Worm (Caenorhabditis elegans) whole organism, late embryonic: ENCODE measurements around the gene ham-3.

Experiments used
- ceh-18 ChIP-seq: sonication (generic microtip); optimal IDR thresholded peaks from 2 replicates; lab custom pipeline; 2016; ENCODE audit warnings: missing genetic modification characterization, missing compliant biosample characterization
- ceh-19 ChIP-seq: fragments of 200-800 bp; sonication (Bioruptor generic); optimal IDR thresholded peaks from 2 replicates; lab custom pipeline; 2018; ENCODE audit warnings: mild to moderate bottlenecking, missing genetic modification characterization, missing compliant biosample characterization
- ceh-22 ChIP-seq: sonication (generic microtip); optimal IDR thresholded peaks from 2 replicates; lab custom pipeline; 2017; ENCODE audit warnings: missing biosample characterization, missing genetic modification characterization
- ceh-24 ChIP-seq: sonication (generic microtip); optimal IDR thresholded peaks from 2 replicates; lab custom pipeline; 2016; ENCODE audit warnings: mild to moderate bottlenecking, missing genetic modification characterization, missing compliant biosample characterization
- ceh-31 ChIP-seq: sonication (generic microtip); optimal IDR thresholded peaks from 2 replicates; lab custom pipeline; 2016; ENCODE audit warnings: missing genetic modification characterization, missing compliant biosample characterization
- ceh-45 ChIP-seq: fragments of 200-800 bp; sonication (Bioruptor generic); IDR thresholded peaks from 2 replicates; pipeline ENCODE4 v1.3.6; 2022; ENCODE audit warnings: missing genetic modification reagents, missing genetic modification characterization, missing compliant biosample characterization
- ceh-48 ChIP-seq: sonication (generic microtip); optimal IDR thresholded peaks from 2 replicates; lab custom pipeline; 2016; ENCODE audit warnings: missing genetic modification characterization, inconsistent platforms, missing compliant biosample characterization
- ceh-6 ChIP-seq: fragments of 200-800 bp; sonication (Bioruptor generic); optimal IDR thresholded peaks from 2 replicates; lab custom pipeline; 2018; ENCODE audit warnings: mild to moderate bottlenecking, missing genetic modification characterization, missing compliant biosample characterization
- che-1 ChIP-seq: sonication (generic microtip); optimal IDR thresholded peaks from 2 replicates; lab custom pipeline; 2016; ENCODE audit warnings: mild to moderate bottlenecking, missing genetic modification characterization, missing compliant biosample characterization
- dve-1 ChIP-seq: sonication (generic microtip); optimal IDR thresholded peaks from 2 replicates; lab custom pipeline; 2017; ENCODE audit warnings: antibody characterized with exemption, mild to moderate bottlenecking, missing genetic modification characterization, missing compliant biosample characterization
- elt-2 ChIP-seq: sonication (generic microtip); optimal IDR thresholded peaks from 2 replicates; lab custom pipeline; 2016; ENCODE audit warnings: missing genetic modification reagents, missing genetic modification characterization, missing compliant biosample characterization
- ets-4 ChIP-seq: sonication (generic microtip); optimal IDR thresholded peaks from 2 replicates; lab custom pipeline; 2016; ENCODE audit warnings: missing genetic modification characterization, missing compliant biosample characterization
- fkh-10 ChIP-seq: fragments of 150-350 bp; optimal IDR thresholded peaks from 2 replicates; lab custom pipeline; 2014; ENCODE audit warnings: missing biosample characterization, missing genetic modification reagents, missing genetic modification characterization
- hlh-30 ChIP-seq: sonication (generic microtip); optimal IDR thresholded peaks from 2 replicates; lab custom pipeline; 2017; ENCODE audit warnings: antibody characterized with exemption, missing genetic modification characterization, missing compliant biosample characterization; ENCODE audit not compliant: insufficient read depth
- hlh-6 ChIP-seq: sonication (generic microtip); optimal IDR thresholded peaks from 2 replicates; lab custom pipeline; 2016; ENCODE audit warnings: missing genotype, missing genetic modification characterization, missing compliant biosample characterization
- lin-11 ChIP-seq: fragments of 200-800 bp; sonication (Bioruptor generic); optimal IDR thresholded peaks from 2 replicates; lab custom pipeline; 2018; ENCODE audit warnings: mild to moderate bottlenecking, missing genetic modification characterization, missing compliant biosample characterization
- nfya-1 ChIP-seq: sonication (generic microtip); optimal IDR thresholded peaks from 2 replicates; lab custom pipeline; 2017; ENCODE audit warnings: missing genetic modification characterization, mild to moderate bottlenecking, missing compliant biosample characterization, antibody characterized with exemption, moderate library complexity
- nhr-232 ChIP-seq: sonication (generic microtip); optimal IDR thresholded peaks from 2 replicates; lab custom pipeline; 2016; ENCODE audit warnings: missing genetic modification characterization, missing compliant biosample characterization
- npax-4 ChIP-seq: sonication (generic microtip); optimal IDR thresholded peaks from 2 replicates; lab custom pipeline; 2016; ENCODE audit warnings: missing genetic modification characterization, missing compliant biosample characterization
- odd-2 ChIP-seq: sonication (generic microtip); optimal IDR thresholded peaks from 2 replicates; lab custom pipeline; 2017; ENCODE audit warnings: antibody characterized with exemption, mild to moderate bottlenecking, missing genetic modification characterization, missing compliant biosample characterization
- pag-3 ChIP-seq: sonication (generic microtip); optimal IDR thresholded peaks from 2 replicates; lab custom pipeline; 2016; ENCODE audit warnings: missing compliant biosample characterization, missing genetic modification characterization, borderline replicate concordance
- pha-2 ChIP-seq: sonication (generic microtip); optimal IDR thresholded peaks from 2 replicates; lab custom pipeline; 2017; ENCODE audit warnings: mild to moderate bottlenecking, missing genetic modification characterization, missing compliant biosample characterization
- pha-4 ChIP-seq: fragments of 150-350 bp; optimal IDR thresholded peaks from 2 replicates; lab custom pipeline; 2018; ENCODE audit warnings: missing biosample characterization, missing genetic modification reagents, missing genetic modification characterization
- pqm-1 ChIP-seq: sonication (generic microtip); optimal IDR thresholded peaks from 2 replicates; lab custom pipeline; 2016; ENCODE audit warnings: missing genetic modification characterization, missing compliant biosample characterization
- rnt-1 ChIP-seq: sonication (generic microtip); optimal IDR thresholded peaks from 2 replicates; lab custom pipeline; 2016; ENCODE audit warnings: missing genetic modification characterization, missing compliant biosample characterization
- syd-9 ChIP-seq: sonication (generic microtip); optimal IDR thresholded peaks from 2 replicates; lab custom pipeline; 2016; ENCODE audit warnings: mild to moderate bottlenecking, missing genetic modification characterization, moderate library complexity, missing compliant biosample characterization
- ttx-3 ChIP-seq: sonication (generic microtip); optimal IDR thresholded peaks from 2 replicates; lab custom pipeline; 2016; ENCODE audit warnings: missing genetic modification reagents, missing genetic modification characterization, missing compliant biosample characterization
- unc-42 ChIP-seq: sonication (generic microtip); optimal IDR thresholded peaks from 2 replicates; lab custom pipeline; 2016; ENCODE audit warnings: missing genotype, missing genetic modification characterization, missing compliant biosample characterization
- zip-5 ChIP-seq: sonication (generic microtip); optimal IDR thresholded peaks from 2 replicates; lab custom pipeline; 2016; ENCODE audit warnings: missing genetic modification characterization, missing compliant biosample characterization

The ham-3 gene

ce11 chrIII:10120076-10120831 is at the start of gene ham-3, which contains the start of gene gtf-2H3:
ham-3 (plus strand) TSS chrIII:10120781.
gtf-2H3 (minus strand) TSS chrIII:10120148.
- no peak for TF ChIP-seq ttx-3 (tag; lab: Kevin White, UChicago)
- peak; percentile 28 for TF ChIP-seq ceh-31 (tag; lab: Kevin White, UChicago)
- TF ChIP-seq elt-2 (tag; lab: Kevin White, UChicago) = no peak
- no peak for TF ChIP-seq ets-4 (tag; lab: Kevin White, UChicago)
- TF ChIP-seq dve-1 (tag; lab: Kevin White, UChicago) = no peak
- peak; percentile 90 for TF ChIP-seq ceh-48
- TF ChIP-seq unc-42 (tag; lab: Kevin White, UChicago) = peak; percentile 16
- no peak for TF ChIP-seq ceh-18 (tag; lab: Kevin White, UChicago)
- no peak for TF ChIP-seq che-1 (tag; lab: Kevin White, UChicago)

ce11 chrIII:10076042-10076441 is 44.5 kb upstream of the ham-3 start:
- TF ChIP-seq hlh-30 (no peak), nfya-1 (tag; lab: Kevin White, UChicago) (peak; percentile 87)

- TF ChIP-seq ceh-19 (GFP tag; lab: Kevin White, UChicago) (no peak), syd-9 (tag; lab: Kevin White, UChicago) (no peak), odd-2 (no peak), fkh-10 (GFP tag; lab: Kevin White, UChicago) (no peak)
Observed at ce11 chrIII:10078151-10078550, 42.4 kb upstream of the ham-3 start, which contains the start of gene T16G12.9. T16G12.9 (minus strand) TSS chrIII:10078251.

ce11 chrIII:10078784-10079183 is 41.8 kb upstream of the ham-3 start:
- TF ChIP-seq lin-11 (tag; lab: Kevin White, UChicago) (no peak), nhr-232 (tag; lab: Kevin White, UChicago) (no peak), rnt-1 (tag; lab: Kevin White, UChicago) (no peak), ceh-6 (GFP tag; lab: Kevin White, UChicago) (no peak)

- no peak for TF ChIP-seq ceh-24
- no peak for TF ChIP-seq zip-5
- no peak for TF ChIP-seq pha-2 (tag; lab: Kevin White, UChicago)
- TF ChIP-seq dve-1 (tag; lab: Kevin White, UChicago) = no peak
- TF ChIP-seq hlh-6 (tag; lab: Kevin White, UChicago) = no peak
- TF ChIP-seq npax-4 (tag; lab: Kevin White, UChicago) = no peak
- TF ChIP-seq ceh-22 = no peak
Observed at ce11 chrIII:10083242-10083641, 37.3 kb upstream of the ham-3 start, which contains the start of gene T16H12.3. T16H12.3 (minus strand) TSS chrIII:10083292.

- TF ChIP-seq pag-3 (tag; lab: Kevin White, UChicago) (no peak), pha-4 (no peak), ceh-45 (GFP tag; lab: Robert Waterston, UW) (no peak), pqm-1 (tag; lab: Kevin White, UChicago) (no peak), ets-4 (tag; lab: Kevin White, UChicago) (no peak), odd-2 (no peak), ttx-3 (tag; lab: Kevin White, UChicago) (no peak), zip-5 (no peak)
Observed at ce11 chrIII:10085103-10085502, 35.5 kb upstream of the ham-3 start, which contains the start of gene T16H12.13. T16H12.13 (plus strand) TSS chrIII:10085403.
